Fruit fly (Drosophila melanogaster) whole organism, larva: ENCODE data around the gene CG12099.

Source experiments
- noc ChIP-seq: fragments of 200-800 bp; sonication (Bioruptor generic); optimal IDR thresholded peaks from 3 replicates; lab custom pipeline; 2019; ENCODE audit warnings: missing biosample characterization, mild to moderate bottlenecking, missing genetic modification characterization, moderate library complexity

CG12099 gene

dm6 chr3L:1576489-1577106, 18.3 kb upstream of the CG12099 start, which contains the start of gene CG13917:
CG13917 (plus strand) TSS chr3L:1576699.
- TF ChIP-seq noc (tag; lab: Kevin White, UChicago): no peak

dm6 chr3L:1575731-1576376, 17.6 kb upstream of the CG12099 start:
- TF ChIP-seq noc (tag; lab: Kevin White, UChicago): no peak

DNA sequence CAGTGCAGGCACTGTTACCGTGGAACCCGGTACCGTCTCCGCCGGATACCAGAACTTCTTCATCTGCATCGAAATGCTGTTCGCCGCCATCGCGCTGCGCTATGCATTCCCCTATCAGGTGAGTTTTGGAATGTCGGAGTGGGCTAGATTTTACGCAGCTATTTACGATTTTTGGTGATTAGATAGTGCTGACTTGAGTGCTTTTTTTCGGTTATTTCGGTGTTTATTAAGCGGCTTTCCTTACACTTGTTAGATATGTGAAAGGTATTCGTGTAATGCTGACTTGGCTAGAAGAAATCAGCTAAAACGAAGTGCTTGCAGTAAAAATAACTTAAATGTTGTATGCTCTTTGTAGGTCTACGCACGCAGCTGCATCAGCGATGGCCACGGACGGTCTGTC, 14.9 kb upstream of the CG12099 start:
- TF ChIP-seq noc (tag; lab: Kevin White, UChicago): no peak

DNA sequence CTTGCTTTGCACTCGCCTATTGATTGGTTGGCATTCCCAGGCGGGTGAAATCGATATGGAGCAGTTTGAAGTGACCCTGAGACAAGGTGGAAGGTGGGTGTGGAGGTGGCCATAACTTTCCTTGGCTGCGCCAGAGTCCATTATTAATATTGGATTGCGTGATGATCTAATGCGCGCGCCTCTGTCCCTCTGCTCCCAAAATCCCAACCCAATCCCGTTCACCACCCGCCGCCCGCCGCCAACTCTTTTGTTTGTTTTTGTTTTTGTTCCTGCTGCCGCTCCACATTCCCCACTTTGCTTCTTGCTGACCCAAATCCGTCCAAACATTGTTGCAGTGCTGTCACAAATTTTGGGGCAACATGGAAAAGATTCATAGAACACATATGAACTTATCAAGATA, 12.8 kb upstream of the CG12099 start:
- TF ChIP-seq noc (tag; lab: Kevin White, UChicago): no peak

DNA sequence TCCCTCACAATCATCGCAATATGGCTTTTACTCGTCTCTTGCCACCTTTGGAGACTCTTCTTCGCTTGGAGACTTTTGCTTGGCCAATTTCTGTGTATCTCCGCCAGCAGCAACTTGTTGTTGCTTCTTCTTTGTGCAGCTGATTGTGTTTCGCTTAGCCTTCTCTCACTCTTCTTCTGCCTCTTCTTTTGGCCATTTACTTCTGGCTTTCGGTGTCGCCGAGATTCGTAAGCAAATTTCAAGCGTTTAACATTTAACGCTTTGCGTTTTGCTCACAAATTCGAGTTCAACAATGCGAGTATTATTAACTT, 11.6 kb upstream of the CG12099 start:
- no peak for TF ChIP-seq noc (tag; lab: Kevin White, UChicago)

dm6 chr3L:1569162-1569965, 11.1 kb upstream of the CG12099 start, which contains the start of gene Tmep:
Tmep (plus strand) TSS chr3L:1569181.
- TF ChIP-seq noc (tag; lab: Kevin White, UChicago): peak; percentile 8

DNA sequence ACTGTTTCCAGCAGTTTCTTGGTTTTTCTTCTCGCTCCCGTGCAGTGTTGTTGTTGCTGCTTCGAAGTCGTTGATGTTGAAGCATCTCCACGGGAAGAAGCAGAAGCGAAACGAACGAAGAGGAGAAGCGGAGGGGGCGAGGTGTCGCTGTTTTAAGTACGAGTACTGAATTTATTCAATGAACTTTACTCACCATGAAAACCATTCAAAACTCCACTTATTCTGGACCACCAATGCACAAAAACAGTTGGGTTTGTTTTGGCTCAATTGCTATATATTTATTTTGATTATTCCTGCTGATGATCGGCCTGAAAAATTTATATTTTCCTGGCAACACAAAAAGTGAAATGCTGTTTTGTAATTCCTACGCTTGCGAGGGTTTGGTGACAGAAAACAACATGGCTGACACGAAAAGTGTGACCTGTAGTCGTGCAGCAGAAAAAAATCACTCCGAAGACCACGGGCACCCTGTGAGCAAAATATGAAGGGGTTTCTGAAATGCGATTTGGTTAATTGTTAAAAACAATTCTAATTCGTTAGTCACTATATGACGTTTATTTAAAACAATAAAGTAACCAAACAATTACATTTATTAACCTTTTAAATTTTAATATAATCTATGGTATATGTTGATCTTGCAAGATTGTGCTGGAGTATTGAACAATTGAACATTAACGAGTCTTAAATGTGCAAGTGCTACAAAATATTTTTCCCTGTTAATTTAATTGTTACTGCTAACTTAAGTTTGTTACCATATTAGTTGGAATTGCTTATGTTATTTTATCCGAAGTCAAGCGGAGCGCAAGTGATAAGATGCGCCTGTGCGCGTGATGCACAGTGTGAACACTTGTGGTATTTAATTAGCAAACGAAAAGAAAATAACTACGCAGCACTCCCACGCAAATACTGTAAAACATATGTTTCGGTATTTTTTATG, 10.2 kb upstream of the CG12099 start, which contains the start of gene CG7879:
CG7879 (minus strand) TSS at position 384 of the 937 bp plus-strand sequence.
- TF ChIP-seq noc (tag; lab: Kevin White, UChicago): no peak

- no peak for TF ChIP-seq noc (tag; lab: Kevin White, UChicago)
Observed at dm6 chr3L:1565092-1565491, 6.8 kb upstream of the CG12099 start, which contains the start of gene CG12003. CG12003 (plus strand) TSS chr3L:1565392.

dm6 chr3L:1553193-1553592, 5.1 kb downstream of the CG12099 start, which contains the start of gene Pcyt2:
Pcyt2 (plus strand) TSS chr3L:1553493.
- no peak for TF ChIP-seq noc (tag; lab: Kevin White, UChicago)

DNA sequence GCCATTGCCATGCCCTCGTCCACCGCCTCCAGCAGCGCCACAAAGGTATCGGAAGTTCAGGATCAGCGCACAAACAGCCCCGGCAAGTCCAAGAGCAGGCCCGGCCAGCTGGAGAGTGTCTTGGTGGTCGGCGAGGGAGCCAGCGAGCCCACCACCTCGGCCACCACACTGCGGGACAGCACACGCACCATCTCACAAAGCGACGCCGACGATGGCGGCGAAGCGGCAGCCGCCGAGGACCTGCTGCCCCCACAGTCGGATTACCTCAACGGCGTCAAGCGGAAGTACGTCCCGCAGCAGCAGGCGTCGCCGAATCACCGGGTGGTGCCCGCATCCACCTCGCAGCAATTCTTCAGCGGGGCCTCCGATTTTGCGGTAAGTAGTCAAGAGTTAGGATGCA, 7.4 kb downstream of the CG12099 start:
- no peak for TF ChIP-seq noc (tag; lab: Kevin White, UChicago)

- no peak for TF ChIP-seq noc (tag; lab: Kevin White, UChicago)
Observed at dm6 chr3L:1549634-1550071, 8.6 kb downstream of the CG12099 start.

DNA sequence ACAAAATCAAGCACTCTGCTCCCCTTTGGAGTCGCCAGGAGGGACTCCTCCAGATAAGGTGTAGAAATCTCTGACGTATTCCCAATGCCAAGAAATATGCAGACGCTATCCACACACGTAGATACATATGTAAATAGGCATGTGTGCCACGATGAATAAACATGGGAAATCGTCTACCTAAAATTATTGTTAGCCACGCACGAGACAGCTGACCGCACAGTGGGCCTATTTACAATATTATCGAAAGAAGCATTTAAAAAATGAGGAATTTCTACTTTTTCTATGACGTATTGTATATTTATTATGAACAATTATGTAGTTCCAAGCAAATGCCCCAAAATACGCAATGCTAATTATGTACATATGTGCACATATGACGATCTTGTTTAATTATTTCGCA, 9.1 kb downstream of the CG12099 start:
- no peak for TF ChIP-seq noc (tag; lab: Kevin White, UChicago)

DNA sequence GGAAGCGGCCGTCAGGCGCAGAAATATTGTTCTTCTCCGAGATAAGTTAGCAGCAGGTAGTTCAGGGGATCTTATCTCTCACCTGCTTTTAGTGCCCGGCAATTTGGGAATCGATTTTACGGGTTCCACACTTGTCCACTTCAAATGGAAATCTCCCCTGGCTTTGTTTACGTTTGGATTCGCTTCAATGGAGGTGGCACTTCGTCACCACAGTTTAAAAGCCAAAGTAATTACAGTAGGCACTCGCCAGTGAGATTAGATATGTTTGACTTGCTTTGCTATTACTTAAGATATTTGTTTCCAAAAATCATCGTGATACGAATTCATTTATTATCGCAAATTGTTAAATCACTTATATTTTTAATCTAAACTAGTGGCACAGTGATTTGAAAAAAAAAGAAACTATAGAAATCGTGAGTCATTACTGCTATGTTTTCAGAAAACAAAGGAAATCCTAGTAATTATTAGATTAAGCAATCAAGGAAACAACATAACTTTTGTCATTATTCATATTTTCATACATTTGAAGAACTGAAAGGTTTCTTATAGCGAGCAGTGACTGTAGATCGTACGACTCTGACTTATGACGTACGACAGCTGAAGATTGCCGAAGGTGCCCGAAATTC, 9.8 kb downstream of the CG12099 start:
- TF ChIP-seq noc (tag; lab: Kevin White, UChicago): peak; percentile 95

dm6 chr3L:1547117-1547507, 11.2 kb downstream of the CG12099 start:
- TF ChIP-seq noc (tag; lab: Kevin White, UChicago): no peak
